Worm (Caenorhabditis elegans): ENCODE data around the gene F39B3.7.

The F39B3.7 gene

DNA sequence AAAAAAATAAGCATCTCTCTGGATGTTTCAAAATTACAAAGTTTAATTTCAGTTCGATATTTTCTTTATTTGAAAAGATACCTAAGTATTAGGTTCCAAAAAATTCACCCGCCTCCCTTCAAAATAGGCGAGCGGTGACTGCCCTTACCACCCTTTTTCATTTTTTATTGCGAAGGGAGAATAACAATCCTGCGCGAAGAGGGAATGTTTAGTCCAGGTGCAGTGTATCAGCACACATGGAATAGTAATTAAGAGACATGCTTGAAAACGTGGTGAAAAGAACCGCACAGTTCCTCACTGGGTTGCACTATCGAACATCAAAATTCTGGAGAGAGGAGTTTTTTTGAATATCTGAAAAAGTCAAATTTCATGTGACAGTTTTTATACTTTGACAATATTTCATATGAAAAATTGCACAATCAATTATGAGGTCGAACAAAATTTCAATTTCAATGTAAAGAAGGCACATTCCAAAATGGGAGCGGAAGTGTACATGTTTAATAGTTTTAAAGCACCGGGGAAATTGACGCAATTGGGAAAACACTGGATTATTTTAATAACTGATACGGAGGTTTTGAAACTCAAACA, 22.8 kb downstream of the F39B3.7 start:
- TF ChIP-seq unc-62 (GFP tag; optimal IDR thresholded peaks at IDR 0.05), result no peak

- TF ChIP-seq unc-62 (GFP tag; optimal IDR thresholded peaks at IDR 0.05), result no peak
Measured at ce11 chrX:17539968-17540367, 27.3 kb downstream of the F39B3.7 start.

- no peak for TF ChIP-seq unc-62 (GFP tag; optimal IDR thresholded peaks at IDR 0.05)
Measured at ce11 chrX:17537568-17537967, 29.7 kb downstream of the F39B3.7 start.

DNA sequence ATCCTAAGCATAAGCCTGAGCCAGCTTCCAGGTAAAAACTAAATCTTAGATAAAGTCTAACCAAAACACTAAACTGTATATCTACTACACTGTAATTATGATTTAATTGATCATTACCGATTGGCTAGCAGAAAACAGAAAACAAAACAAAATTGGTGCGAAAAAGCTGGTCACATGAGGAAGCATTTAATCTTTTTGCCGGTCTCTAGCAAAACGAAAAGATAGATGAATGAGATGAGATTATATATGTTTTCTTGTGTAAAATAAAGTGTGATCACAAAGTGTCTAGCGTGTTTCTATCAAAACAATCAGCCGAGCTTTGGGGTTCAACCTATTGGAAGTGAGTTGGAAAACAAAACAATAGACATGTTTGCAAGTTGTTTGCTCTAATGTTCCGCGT, 32.4 kb downstream of the F39B3.7 start:
- TF ChIP-seq unc-62 (GFP tag; optimal IDR thresholded peaks at IDR 0.05), result no peak

ce11 chrX:17534014-17534465, 33.2 kb downstream of the F39B3.7 start, which contains the start of gene F31A3.3:
Gene F31A3.3 (minus strand): TSS chrX:17534064.
- TF ChIP-seq unc-62 (GFP tag; optimal IDR thresholded peaks at IDR 0.05), result no peak

DNA sequence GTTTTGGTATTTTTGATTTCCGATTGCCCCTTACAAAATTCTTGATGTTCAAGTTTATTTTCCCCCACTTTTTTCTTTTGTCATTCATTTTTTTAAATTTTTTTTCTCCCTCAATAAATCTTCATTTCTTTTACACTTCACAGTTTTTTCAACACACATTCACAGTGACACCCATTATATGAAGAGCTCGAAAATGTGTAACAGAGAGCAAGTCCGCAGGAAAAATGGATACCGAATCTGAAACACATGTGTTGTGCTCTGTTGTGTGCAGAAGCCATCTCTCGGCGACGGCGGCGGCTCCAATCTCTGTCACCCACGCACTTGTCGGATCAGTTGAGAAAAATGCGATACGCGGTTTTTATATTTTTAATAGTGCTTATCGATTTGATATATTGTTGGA, 39.2 kb downstream of the F39B3.7 start, which contains the start of gene sup-10:
TSS of gene sup-10 (plus strand) at position 277 of the 400 bp plus-strand sequence.
- no peak for TF ChIP-seq unc-62 (GFP tag; optimal IDR thresholded peaks at IDR 0.05)

- no peak for TF ChIP-seq unc-62 (GFP tag; optimal IDR thresholded peaks at IDR 0.05)
Measured at ce11 chrX:17527377-17527776, 39.9 kb downstream of the F39B3.7 start.

DNA sequence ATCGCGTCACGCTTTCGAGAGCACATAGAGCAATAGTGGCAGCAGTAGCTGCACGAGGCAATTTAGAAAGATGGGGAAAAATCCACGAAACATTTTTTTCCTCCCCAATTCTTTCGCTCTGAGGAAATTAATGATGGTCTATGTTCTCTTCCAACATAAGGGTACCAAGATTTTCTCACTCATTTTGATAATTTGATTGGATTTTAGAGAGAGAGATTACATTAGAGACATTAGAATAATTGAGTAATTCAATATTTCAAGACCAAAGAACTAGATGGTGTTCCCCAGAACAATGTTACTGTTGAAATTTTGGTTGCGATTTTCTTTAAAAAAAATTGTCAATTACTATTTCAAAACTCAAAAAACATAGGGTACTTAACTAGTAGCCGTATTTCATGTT, 45.9 kb downstream of the F39B3.7 start:
- no peak for TF ChIP-seq unc-62 (GFP tag; optimal IDR thresholded peaks at IDR 0.05)

DNA sequence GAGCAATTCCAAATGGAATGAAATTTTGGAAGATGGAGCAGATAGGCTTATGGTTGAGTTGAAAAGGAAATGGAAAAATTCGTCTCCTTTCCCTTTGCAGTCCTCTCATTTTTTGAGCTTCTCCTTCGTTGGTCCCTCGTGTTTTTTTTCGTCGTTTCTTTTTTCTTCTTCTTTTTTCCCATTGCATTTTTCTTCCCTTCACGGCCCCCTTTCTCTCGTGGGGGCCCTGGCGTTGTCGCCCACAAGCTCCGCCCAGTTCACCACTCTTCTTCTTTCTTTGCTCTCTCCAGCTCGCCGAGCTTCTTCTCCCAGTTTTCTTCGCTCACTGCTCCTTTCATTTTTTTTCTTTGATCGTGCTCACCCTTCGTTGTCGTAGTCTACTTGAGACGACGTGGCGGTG, 47.8 kb downstream of the F39B3.7 start:
- no peak for TF ChIP-seq unc-62 (GFP tag; optimal IDR thresholded peaks at IDR 0.05)

DNA sequence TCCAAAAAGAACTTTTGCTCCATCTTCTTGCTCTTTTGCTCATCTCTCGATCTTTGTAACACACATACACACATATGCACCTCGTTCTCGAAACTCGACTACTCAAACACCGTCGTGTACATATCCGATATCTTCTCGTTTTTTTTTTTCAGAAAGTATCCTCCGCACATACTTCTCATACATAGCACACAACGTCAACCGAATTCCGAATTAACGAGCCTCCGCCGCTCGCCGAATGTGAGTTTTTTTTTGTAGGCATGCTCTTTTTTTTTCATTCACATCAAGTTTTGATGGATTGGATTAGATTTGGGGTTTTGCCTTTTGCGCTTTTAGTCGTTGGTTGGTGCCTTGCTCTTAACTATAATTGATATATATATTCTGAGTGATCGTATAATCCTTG, 49.0 kb downstream of the F39B3.7 start:
- TF ChIP-seq unc-62 (GFP tag; optimal IDR thresholded peaks at IDR 0.05), result no peak

ce11 chrX:17517872-17518271, 49.4 kb downstream of the F39B3.7 start:
- no peak for TF ChIP-seq unc-62 (GFP tag; optimal IDR thresholded peaks at IDR 0.05)

DNA sequence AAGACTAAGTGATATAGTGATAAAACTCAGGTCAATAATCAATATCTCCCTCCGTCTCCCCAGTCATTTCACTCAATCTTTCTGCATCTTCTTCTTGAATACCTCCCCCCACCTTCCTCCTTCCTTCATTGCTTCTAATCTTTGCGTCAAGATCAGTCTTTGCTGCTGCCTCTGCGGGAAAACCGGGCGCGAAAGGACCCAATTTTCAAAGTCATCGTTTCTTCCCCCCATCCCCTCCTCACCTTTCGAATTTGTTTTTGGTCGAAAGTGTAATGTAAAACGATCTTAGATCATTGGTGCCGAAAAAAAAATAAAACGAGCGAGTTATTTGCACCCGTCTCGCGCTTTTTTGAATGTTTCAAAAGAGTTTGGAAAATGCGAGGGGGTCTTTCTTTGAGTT, 50.3 kb downstream of the F39B3.7 start:
- no peak for TF ChIP-seq unc-62 (GFP tag; optimal IDR thresholded peaks at IDR 0.05)
